Worm (Caenorhabditis elegans) whole organism, L2 larva: ENCODE data around the gene vglu-3.

ENCODE experiments used
- ama-1 ChIP-seq: fragments of 150-350 bp; optimal IDR thresholded peaks from 2 replicates; lab custom pipeline; 2018; ENCODE audit warnings: inconsistent platforms
- dmd-4 ChIP-seq: sonication (generic microtip); optimal IDR thresholded peaks from 2 replicates; lab custom pipeline; 2017; ENCODE audit warnings: missing biosample characterization, missing genetic modification characterization
- skn-1 ChIP-seq: sonication (generic microtip); optimal IDR thresholded peaks from 2 replicates; lab custom pipeline; 2017; ENCODE audit warnings: missing biosample characterization, missing genetic modification characterization

- TF ChIP-seq skn-1 (tag; lab: Kevin White, UChicago) (no peak), dmd-4 (no peak), ama-1 (lab: Kevin White, UChicago) (peak; percentile 86)
Measured at ce11 chrIII:10337508-10338166, 37.5 kb downstream of the vglu-3 start, which contains the start of gene ttr-15.
